Worm (Caenorhabditis elegans) whole organism, late embryonic: ENCODE results near the gene C16C4.1.

Experiments used
- C08G9.2 ChIP-seq: sonication (generic microtip); optimal IDR thresholded peaks from 2 replicates; lab custom pipeline; 2016; ENCODE audit warnings: mild to moderate bottlenecking, missing genetic modification characterization, moderate library complexity, missing compliant biosample characterization
- F13H6.1 ChIP-seq: sonication (generic microtip); optimal IDR thresholded peaks from 2 replicates; lab custom pipeline; 2016; ENCODE audit warnings: missing genetic modification characterization, missing compliant biosample characterization
- T23F11.4 ChIP-seq: fragments of 200-800 bp; sonication (Bioruptor generic); optimal IDR thresholded peaks from 2 replicates; lab custom pipeline; 2018; ENCODE audit warnings: mild to moderate bottlenecking, missing genetic modification characterization, missing compliant biosample characterization
- Y22D7AL.16 ChIP-seq: sonication (generic microtip); optimal IDR thresholded peaks from 2 replicates; lab custom pipeline; 2016; ENCODE audit warnings: missing genetic modification characterization, missing compliant biosample characterization
- ama-1 ChIP-seq: fragments of 150-350 bp; optimal IDR thresholded peaks from 2 replicates; lab custom pipeline; 2014
- ceh-14 ChIP-seq: sonication (generic microtip); optimal IDR thresholded peaks from 2 replicates; lab custom pipeline; 2016; ENCODE audit warnings: missing genotype, missing genetic modification characterization, missing compliant biosample characterization
- ceh-19 ChIP-seq: fragments of 200-800 bp; sonication (Bioruptor generic); optimal IDR thresholded peaks from 2 replicates; lab custom pipeline; 2018; ENCODE audit warnings: mild to moderate bottlenecking, missing genetic modification characterization, missing compliant biosample characterization
- ceh-22 ChIP-seq: sonication (generic microtip); optimal IDR thresholded peaks from 2 replicates; lab custom pipeline; 2017; ENCODE audit warnings: missing biosample characterization, missing genetic modification characterization
- ceh-30 ChIP-seq: fragments of 150-350 bp; optimal IDR thresholded peaks from 2 replicates; lab custom pipeline; 2014; ENCODE audit warnings: missing biosample characterization, missing genetic modification characterization
- ceh-45 ChIP-seq: fragments of 200-800 bp; sonication (Bioruptor generic); IDR thresholded peaks from 2 replicates; pipeline ENCODE4 v1.3.6; 2022; ENCODE audit warnings: missing genetic modification reagents, missing genetic modification characterization, missing compliant biosample characterization
- ceh-48 ChIP-seq: sonication (generic microtip); optimal IDR thresholded peaks from 2 replicates; lab custom pipeline; 2016; ENCODE audit warnings: missing genetic modification characterization, inconsistent platforms, missing compliant biosample characterization
- ceh-6 ChIP-seq: fragments of 200-800 bp; sonication (Bioruptor generic); optimal IDR thresholded peaks from 2 replicates; lab custom pipeline; 2018; ENCODE audit warnings: mild to moderate bottlenecking, missing genetic modification characterization, missing compliant biosample characterization
- che-1 ChIP-seq: sonication (generic microtip); optimal IDR thresholded peaks from 2 replicates; lab custom pipeline; 2016; ENCODE audit warnings: mild to moderate bottlenecking, missing genetic modification characterization, missing compliant biosample characterization
- dmd-4 ChIP-seq: sonication (generic microtip); optimal IDR thresholded peaks from 2 replicates; lab custom pipeline; 2016; ENCODE audit warnings: borderline replicate concordance, missing genetic modification characterization, missing compliant biosample characterization
- dve-1 ChIP-seq: sonication (generic microtip); optimal IDR thresholded peaks from 2 replicates; lab custom pipeline; 2017; ENCODE audit warnings: antibody characterized with exemption, mild to moderate bottlenecking, missing genetic modification characterization, missing compliant biosample characterization
- ets-4 ChIP-seq: sonication (generic microtip); optimal IDR thresholded peaks from 2 replicates; lab custom pipeline; 2016; ENCODE audit warnings: missing genetic modification characterization, missing compliant biosample characterization
- gmeb-2 ChIP-seq: sonication (generic microtip); optimal IDR thresholded peaks from 2 replicates; lab custom pipeline; 2016; ENCODE audit warnings: missing genetic modification characterization, inconsistent platforms, missing compliant biosample characterization
- hlh-13 ChIP-seq: fragments of 200-800 bp; sonication (Bioruptor generic); optimal IDR thresholded peaks from 2 replicates; lab custom pipeline; 2018; ENCODE audit warnings: mild to moderate bottlenecking, missing genetic modification characterization, missing compliant biosample characterization
- hlh-15 ChIP-seq: sonication (generic microtip); optimal IDR thresholded peaks from 2 replicates; lab custom pipeline; 2016; ENCODE audit warnings: missing genetic modification characterization, missing compliant biosample characterization
- hlh-30 ChIP-seq: sonication (generic microtip); optimal IDR thresholded peaks from 2 replicates; lab custom pipeline; 2017; ENCODE audit warnings: antibody characterized with exemption, missing genetic modification characterization, missing compliant biosample characterization; ENCODE audit not compliant: insufficient read depth
- madf-2 ChIP-seq: sonication (generic microtip); optimal IDR thresholded peaks from 2 replicates; lab custom pipeline; 2017; ENCODE audit warnings: missing genetic modification characterization, missing compliant biosample characterization
- npax-4 ChIP-seq: sonication (generic microtip); optimal IDR thresholded peaks from 2 replicates; lab custom pipeline; 2016; ENCODE audit warnings: missing genetic modification characterization, missing compliant biosample characterization
- pag-3 ChIP-seq: sonication (generic microtip); optimal IDR thresholded peaks from 2 replicates; lab custom pipeline; 2016; ENCODE audit warnings: missing compliant biosample characterization, missing genetic modification characterization, borderline replicate concordance
- pat-9 ChIP-seq: fragments of 200-800 bp; sonication (Bioruptor generic); optimal IDR thresholded peaks from 2 replicates; lab custom pipeline; 2018; ENCODE audit warnings: mild to moderate bottlenecking, missing genetic modification characterization, moderate library complexity, missing compliant biosample characterization
- pax-1 ChIP-seq: fragments of 150-350 bp; optimal IDR thresholded peaks from 2 replicates; lab custom pipeline; 2014; ENCODE audit warnings: missing biosample characterization, missing genetic modification characterization
- pha-2 ChIP-seq: sonication (generic microtip); optimal IDR thresholded peaks from 2 replicates; lab custom pipeline; 2017; ENCODE audit warnings: mild to moderate bottlenecking, missing genetic modification characterization, missing compliant biosample characterization
- pqm-1 ChIP-seq: sonication (generic microtip); optimal IDR thresholded peaks from 2 replicates; lab custom pipeline; 2016; ENCODE audit warnings: missing genetic modification characterization, missing compliant biosample characterization
- ref-2 ChIP-seq: sonication (generic microtip); optimal IDR thresholded peaks from 2 replicates; lab custom pipeline; 2016; ENCODE audit warnings: missing genetic modification characterization, missing compliant biosample characterization
- rnt-1 ChIP-seq: sonication (generic microtip); optimal IDR thresholded peaks from 2 replicates; lab custom pipeline; 2016; ENCODE audit warnings: missing genetic modification characterization, missing compliant biosample characterization
- sox-2 ChIP-seq: fragments of 200-800 bp; sonication (Bioruptor generic); IDR thresholded peaks from 2 replicates; pipeline ENCODE4 v1.3.6; 2022; ENCODE audit warnings: missing genetic modification reagents, missing genetic modification characterization, missing compliant biosample characterization
- syd-9 ChIP-seq: sonication (generic microtip); optimal IDR thresholded peaks from 2 replicates; lab custom pipeline; 2016; ENCODE audit warnings: mild to moderate bottlenecking, missing genetic modification characterization, moderate library complexity, missing compliant biosample characterization
- tbx-7 ChIP-seq: sonication (generic microtip); optimal IDR thresholded peaks from 2 replicates; lab custom pipeline; 2016; ENCODE audit warnings: missing genotype, missing genetic modification characterization, missing compliant biosample characterization
- ttx-3 ChIP-seq: sonication (generic microtip); optimal IDR thresholded peaks from 2 replicates; lab custom pipeline; 2016; ENCODE audit warnings: missing genetic modification reagents, missing genetic modification characterization, missing compliant biosample characterization
- unc-3 ChIP-seq, 2 experiments: fragments of 200-800 bp in 1 of 2; sonication (Bioruptor generic) in 1 of 2; sonication (generic microtip) in 1 of 2; conservative IDR thresholded peaks in 1 of 2; optimal IDR thresholded peaks in 1 of 2; 2 replicates each; pipeline versions ENCODE4 v1.3.6 to Lab custom; 2016 to 2022; ENCODE audit warnings: missing compliant biosample characterization in 2 of 2, missing genetic modification characterization in 2 of 2, missing genetic modification reagents in 1 of 2
- unc-42 ChIP-seq: sonication (generic microtip); optimal IDR thresholded peaks from 2 replicates; lab custom pipeline; 2016; ENCODE audit warnings: missing genotype, missing genetic modification characterization, missing compliant biosample characterization
- unc-55 ChIP-seq: sonication (generic microtip); optimal IDR thresholded peaks from 2 replicates; lab custom pipeline; 2017; ENCODE audit warnings: missing biosample characterization, missing genetic modification reagents, missing genetic modification characterization
- zip-5 ChIP-seq: sonication (generic microtip); optimal IDR thresholded peaks from 2 replicates; lab custom pipeline; 2016; ENCODE audit warnings: missing genetic modification characterization, missing compliant biosample characterization

The C16C4.1 gene

DNA sequence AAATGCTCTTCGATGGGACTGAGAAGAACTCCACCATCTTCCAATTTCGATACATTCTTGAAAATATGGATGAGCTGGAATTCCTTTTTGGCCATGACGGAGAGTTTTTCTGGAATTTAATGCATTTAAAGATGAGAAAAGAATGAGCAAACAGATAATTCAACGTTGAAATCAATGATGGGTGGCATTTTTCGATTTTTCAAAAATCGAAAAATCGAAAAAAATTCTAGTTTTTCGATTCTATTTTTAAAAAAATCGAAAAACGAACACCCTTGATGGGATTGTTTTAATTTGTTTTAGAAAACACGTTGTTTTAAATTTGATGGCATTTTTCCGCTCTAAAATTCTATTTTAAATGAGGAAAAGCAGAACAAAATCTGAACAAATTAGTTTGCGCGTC is 18.7 kb downstream of the C16C4.1 start, which contains the start of gene math-31:
math-31 (minus strand) TSS at position 101 of the 400 bp plus-strand sequence.
- TF ChIP-seq C08G9.2 (tag; lab: Kevin White, UChicago): no peak
- no peak for TF ChIP-seq syd-9 (tag; lab: Kevin White, UChicago)
- no peak for TF ChIP-seq ceh-14 (tag; lab: Kevin White, UChicago)
- no peak for TF ChIP-seq ttx-3 (tag; lab: Kevin White, UChicago)
- TF ChIP-seq hlh-13 (GFP tag; lab: Kevin White, UChicago): no peak
- no peak for TF ChIP-seq hlh-30 (tag; lab: Kevin White, UChicago)
- TF ChIP-seq ama-1: no peak

DNA sequence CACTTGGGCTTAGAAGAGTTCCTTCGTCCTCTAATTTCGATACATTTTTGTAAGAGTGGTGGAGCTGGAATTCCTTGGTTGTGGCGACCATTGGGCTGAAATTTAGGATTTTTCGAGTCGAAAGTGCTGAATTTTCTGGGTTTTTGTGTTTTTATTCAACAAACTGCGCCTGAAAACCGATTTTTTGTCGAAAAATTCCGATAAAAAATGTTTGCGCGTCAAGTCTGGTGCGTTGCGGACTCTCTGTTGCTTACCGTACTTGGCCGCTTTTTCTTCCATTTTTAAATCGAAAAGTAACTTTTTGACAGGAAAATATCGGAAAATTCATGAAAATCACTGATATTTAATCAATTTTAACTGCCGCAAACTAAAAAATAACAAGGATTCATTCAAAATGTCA is 23.9 kb downstream of the C16C4.1 start, which contains the start of gene bath-4:
bath-4 (minus strand) TSS at position 101 of the 400 bp plus-strand sequence.
- TF ChIP-seq tbx-7 (tag; lab: Kevin White, UChicago) (no peak), ref-2 (no peak), C08G9.2 (tag; lab: Kevin White, UChicago) (no peak), ets-4 (tag; lab: Kevin White, UChicago) (no peak)

DNA sequence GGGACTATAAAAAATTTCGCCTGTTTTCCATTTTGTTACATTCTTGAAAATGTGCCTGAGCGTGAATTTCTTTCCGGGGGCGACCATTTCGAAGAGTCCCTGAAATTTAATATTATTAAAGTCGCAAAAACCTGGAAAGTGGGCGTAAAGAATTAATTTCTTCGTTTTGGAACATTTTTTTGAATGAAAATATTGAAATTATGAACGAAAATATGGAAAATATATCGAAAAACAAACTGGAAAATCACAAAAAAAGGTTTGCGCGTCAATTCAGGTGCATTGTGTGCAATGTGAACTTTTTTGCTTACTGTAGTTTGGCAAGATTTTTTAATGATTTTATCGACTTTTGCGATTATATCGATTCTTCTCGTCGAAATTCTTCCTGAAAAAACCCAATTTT is 27.0 kb downstream of the C16C4.1 start, which contains the start of gene bath-7:
bath-7 (minus strand) TSS at position 101 of the 400 bp plus-strand sequence.
- no peak for TF ChIP-seq unc-42 (tag; lab: Kevin White, UChicago)
- no peak for TF ChIP-seq gmeb-2 (tag; lab: Kevin White, UChicago)
- TF ChIP-seq madf-2: no peak
- no peak for TF ChIP-seq hlh-15
- TF ChIP-seq pqm-1: no peak
- TF ChIP-seq Y22D7AL.16: no peak
- TF ChIP-seq, all 69 proteins: peak for 0

DNA sequence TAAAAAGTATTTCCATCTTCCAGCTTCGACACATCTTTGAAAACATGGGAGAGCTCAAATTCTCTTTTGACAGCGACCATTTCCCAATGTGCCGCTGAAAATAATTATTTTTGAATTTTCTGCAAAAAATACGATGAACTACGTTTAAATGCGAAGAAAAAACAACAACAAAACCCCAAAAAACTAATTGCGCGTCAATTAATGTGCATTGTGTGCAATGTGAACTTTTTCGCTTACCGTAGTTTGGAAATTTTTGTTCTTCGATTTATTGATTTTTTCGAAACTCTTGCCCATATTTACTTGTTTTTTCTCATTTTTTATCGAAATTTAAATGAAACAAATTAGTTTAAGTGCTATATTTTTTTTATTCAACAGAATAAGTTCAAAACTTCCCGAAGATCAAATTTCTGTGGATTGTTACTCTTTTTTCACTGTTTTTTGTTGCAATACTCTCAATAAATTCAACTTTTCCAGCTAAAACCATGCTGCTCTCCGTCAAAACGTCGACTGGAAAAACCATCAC is 28.7 kb downstream of the C16C4.1 start, which contains the start of the genes bath-2 and F52C6.4:
bath-2 (minus strand) TSS at position 101 of the 523 bp plus-strand sequence.
F52C6.4 (plus strand) TSS at position 473 of the 523 bp plus-strand sequence.
- TF ChIP-seq ama-1 (no peak), ceh-48 (tag; lab: Kevin White, UChicago) (no peak), npax-4 (no peak), zip-5 (tag; lab: Kevin White, UChicago) (no peak), F13H6.1 (no peak), pat-9 (tag; lab: Kevin White, UChicago) (no peak), rnt-1 (tag; lab: Kevin White, UChicago) (no peak), dve-1 (tag; lab: Kevin White, UChicago) (no peak), pax-1 (tag; lab: Kevin White, UChicago) (no peak), ceh-45 (GFP tag; lab: Robert Waterston, UW) (no peak), unc-55 (GFP tag; lab: Kevin White, UChicago) (no peak), T23F11.4 (GFP tag; lab: Kevin White, UChicago) (no peak), pha-2 (tag; lab: Kevin White, UChicago) (no peak), ceh-6 (GFP tag; lab: Kevin White, UChicago) (no peak)
- TF ChIP-seq, all 69 proteins: peak for 0

DNA sequence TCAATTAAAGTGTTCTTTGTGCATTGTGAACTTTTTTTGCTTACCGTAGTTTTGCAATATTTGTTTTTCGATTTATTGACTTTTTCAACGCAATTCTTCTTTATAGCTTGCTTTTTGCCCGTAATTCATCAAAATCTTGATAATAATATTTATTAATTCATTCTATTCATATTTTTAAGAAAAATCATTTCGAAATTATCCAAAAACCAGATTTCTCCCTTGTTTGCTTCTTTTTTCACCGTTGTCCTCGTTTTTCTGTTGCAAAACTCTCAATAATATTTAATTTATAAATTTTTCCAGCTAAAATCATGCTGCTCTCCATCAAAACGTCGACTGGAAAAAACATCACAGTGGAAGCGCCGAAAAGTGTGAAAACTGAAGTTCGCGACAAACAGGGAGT is 30.4 kb downstream of the C16C4.1 start, which contains the start of gene F52C6.3:
F52C6.3 (plus strand) TSS at position 301 of the 400 bp plus-strand sequence.
- TF ChIP-seq pat-9 (tag; lab: Kevin White, UChicago) (no peak), ceh-30 (tag; lab: Kevin White, UChicago) (no peak), ceh-19 (GFP tag; lab: Kevin White, UChicago) (no peak), ceh-22 (no peak), ttx-3 (tag; lab: Kevin White, UChicago) (no peak), npax-4 (no peak), hlh-15 (no peak), unc-3 (GFP tag; conservative IDR thresholded peaks at IDR 0.05; lab: Robert Waterston, UW) (no peak), unc-3 (tag; optimal IDR thresholded peaks at IDR 0.05; lab: Kevin White, UChicago) (no peak), zip-5 (tag; lab: Kevin White, UChicago) (no peak), ceh-45 (GFP tag; lab: Robert Waterston, UW) (no peak), pag-3 (tag; lab: Kevin White, UChicago) (no peak), che-1 (no peak), sox-2 (GFP tag; lab: Robert Waterston, UW) (no peak), dmd-4 (no peak), F13H6.1 (no peak)
